Fruit fly (Drosophila melanogaster): ENCODE measurements around the gene CG9498.

The CG9498 gene

dm6 chr2L:6366924-6367323 lies 16.1 kb upstream of the CG9498 start:
- TF ChIP-seq kay (GFP tag; ENCODE audit: borderline replicate concordance) (no peak), CG33017 (tag; optimal IDR thresholded peaks at IDR 0.05) (no peak), pad (GFP tag; optimal IDR thresholded peaks at IDR 0.05) (no peak), toe (GFP tag; optimal IDR thresholded peaks at IDR 0.05) (no peak), CG12768 (GFP tag; optimal IDR thresholded peaks at IDR 0.05) (no peak)

dm6 chr2L:6360059-6360458 lies 9.2 kb upstream of the CG9498 start:
- no peak for TF ChIP-seq kay (GFP tag; ENCODE audit: borderline replicate concordance)
- no peak for TF ChIP-seq cic (GFP tag; optimal IDR thresholded peaks at IDR 0.05)

- TF ChIP-seq Clk (GFP tag; optimal IDR thresholded peaks at IDR 0.05) (no peak), kay (GFP tag; ENCODE audit: borderline replicate concordance) (no peak)
These were observed 7.4 kb upstream of the CG9498 start, which contains the start of gene CG9500 for dm6 chr2L:6358218-6358617. Gene CG9500, minus strand, starts transcription at chr2L:6358318.

dm6 chr2L:6356686-6357362 lies 6.0 kb upstream of the CG9498 start:
- no peak for TF ChIP-seq pad (GFP tag; optimal IDR thresholded peaks at IDR 0.05)
- TF ChIP-seq CG33017 (tag; optimal IDR thresholded peaks at IDR 0.05): no peak
- TF ChIP-seq CG5204 (GFP tag; optimal IDR thresholded peaks at IDR 0.05): no peak
- TF ChIP-seq CG11617 (GFP tag; optimal IDR thresholded peaks at IDR 0.05): no peak
- no peak for TF ChIP-seq CG1620 (GFP tag; optimal IDR thresholded peaks at IDR 0.05)
- TF ChIP-seq Clk (GFP tag; optimal IDR thresholded peaks at IDR 0.05): no peak
- TF ChIP-seq CG14711 (tag; optimal IDR thresholded peaks at IDR 0.05): no peak
- TF ChIP-seq cic (GFP tag; optimal IDR thresholded peaks at IDR 0.05): no peak
- TF ChIP-seq CG12768 (GFP tag; optimal IDR thresholded peaks at IDR 0.05): no peak
- TF ChIP-seq Hr96 (GFP tag; optimal IDR thresholded peaks at IDR 0.05): no peak
- no peak for TF ChIP-seq ovo (GFP tag; optimal IDR thresholded peaks at IDR 0.05)
- TF ChIP-seq toe (GFP tag; optimal IDR thresholded peaks at IDR 0.05): no peak
- no peak for TF ChIP-seq Crg-1 (GFP tag; optimal IDR thresholded peaks at IDR 0.05)

dm6 chr2L:6356134-6356533 lies 5.3 kb upstream of the CG9498 start:
- TF ChIP-seq bab1 (GFP tag; optimal IDR thresholded peaks at IDR 0.05): no peak
- TF ChIP-seq CG12768 (GFP tag; optimal IDR thresholded peaks at IDR 0.05): no peak
- TF ChIP-seq Mnt (GFP tag; optimal IDR thresholded peaks at IDR 0.05): no peak
- TF ChIP-seq Hr96 (GFP tag; optimal IDR thresholded peaks at IDR 0.05): no peak
- no peak for TF ChIP-seq toe (GFP tag; optimal IDR thresholded peaks at IDR 0.05)
- no peak for TF ChIP-seq ovo (GFP tag; optimal IDR thresholded peaks at IDR 0.05)
- no peak for TF ChIP-seq pad (GFP tag; optimal IDR thresholded peaks at IDR 0.05)
- no peak for TF ChIP-seq CG33017 (tag; optimal IDR thresholded peaks at IDR 0.05)
- TF ChIP-seq CG5204 (GFP tag; optimal IDR thresholded peaks at IDR 0.05): no peak
- TF ChIP-seq CG14711 (tag; optimal IDR thresholded peaks at IDR 0.05): no peak
- TF ChIP-seq tj (GFP tag; optimal IDR thresholded peaks at IDR 0.05): no peak
- TF ChIP-seq Clk (GFP tag; optimal IDR thresholded peaks at IDR 0.05): no peak
- TF ChIP-seq CG7045 (GFP tag; optimal IDR thresholded peaks at IDR 0.05): no peak
- no peak for TF ChIP-seq CG7101 (tag; optimal IDR thresholded peaks at IDR 0.05)
- no peak for TF ChIP-seq CG1620 (GFP tag; optimal IDR thresholded peaks at IDR 0.05)
- no peak for TF ChIP-seq cic (GFP tag; optimal IDR thresholded peaks at IDR 0.05)
- TF ChIP-seq Crg-1 (GFP tag; optimal IDR thresholded peaks at IDR 0.05): no peak
- TF ChIP-seq CG11617 (GFP tag; optimal IDR thresholded peaks at IDR 0.05): no peak

dm6 chr2L:6354656-6355055 lies 3.8 kb upstream of the CG9498 start, which contains the start of gene ppk14:
Gene ppk14, plus strand, starts transcription at chr2L:6354956.
- TF ChIP-seq CG11617 (GFP tag; optimal IDR thresholded peaks at IDR 0.05) (no peak), cnc (optimal IDR thresholded peaks at IDR 0.05) (no peak), pad (GFP tag; optimal IDR thresholded peaks at IDR 0.05) (no peak), Clk (GFP tag; optimal IDR thresholded peaks at IDR 0.05) (no peak), CG33017 (tag; optimal IDR thresholded peaks at IDR 0.05) (no peak), Mnt (GFP tag; optimal IDR thresholded peaks at IDR 0.05) (no peak), CG7045 (GFP tag; optimal IDR thresholded peaks at IDR 0.05) (no peak), Crg-1 (GFP tag; optimal IDR thresholded peaks at IDR 0.05) (no peak), kay (GFP tag; ENCODE audit: borderline replicate concordance) (no peak), CG14711 (tag; optimal IDR thresholded peaks at IDR 0.05) (no peak), toe (GFP tag; optimal IDR thresholded peaks at IDR 0.05) (no peak), CG7101 (tag; optimal IDR thresholded peaks at IDR 0.05) (no peak), cic (GFP tag; optimal IDR thresholded peaks at IDR 0.05) (no peak), ovo (GFP tag; optimal IDR thresholded peaks at IDR 0.05) (no peak), tj (GFP tag; optimal IDR thresholded peaks at IDR 0.05) (no peak), Hr96 (GFP tag; optimal IDR thresholded peaks at IDR 0.05) (no peak), bab1 (GFP tag; optimal IDR thresholded peaks at IDR 0.05) (no peak), CG1620 (GFP tag; optimal IDR thresholded peaks at IDR 0.05) (no peak), CG5204 (GFP tag; optimal IDR thresholded peaks at IDR 0.05) (no peak)

- TF ChIP-seq CG12768 (GFP tag; optimal IDR thresholded peaks at IDR 0.05) (no peak), CG11617 (GFP tag; optimal IDR thresholded peaks at IDR 0.05) (no peak), CG5204 (GFP tag; optimal IDR thresholded peaks at IDR 0.05) (no peak), kay (GFP tag; ENCODE audit: borderline replicate concordance) (no peak), cnc (optimal IDR thresholded peaks at IDR 0.05) (no peak), CG7045 (GFP tag; optimal IDR thresholded peaks at IDR 0.05) (no peak), Mnt (GFP tag; optimal IDR thresholded peaks at IDR 0.05) (no peak), bab1 (GFP tag; optimal IDR thresholded peaks at IDR 0.05) (no peak), Clk (GFP tag; optimal IDR thresholded peaks at IDR 0.05) (no peak), CG7101 (tag; optimal IDR thresholded peaks at IDR 0.05) (no peak), cic (GFP tag; optimal IDR thresholded peaks at IDR 0.05) (no peak)
These were observed 3.4 kb upstream of the CG9498 start, which contains the start of gene ppk7 for dm6 chr2L:6354231-6354630. Gene ppk7, minus strand, starts transcription at chr2L:6354331.

All from whole organism, adult.